Fruit fly (Drosophila melanogaster): ENCODE data around the gene CG45079.
A peak's percentile ranks its signal among the peaks of the same experiment; 100 is the strongest.

The CG45079 gene

dm6 chr3R:17142304-17142703 is 18.0 kb downstream of the CG45079 start, which contains the start of gene TwdlW:
TwdlW (minus strand) TSS chr3R:17142404.
- TF ChIP-seq CTCF (optimal IDR thresholded peaks at IDR 0.05) (no peak), CG8478 (optimal IDR thresholded peaks at IDR 0.05) (no peak)

- no peak for TF ChIP-seq CTCF (optimal IDR thresholded peaks at IDR 0.05)
- no peak for TF ChIP-seq CG8478 (optimal IDR thresholded peaks at IDR 0.05)
Observed at dm6 chr3R:17147647-17148244, 23.5 kb downstream of the CG45079 start.

dm6 chr3R:17149080-17149746 is 24.9 kb downstream of the CG45079 start, which contains the start of the genes m-cup and Det:
m-cup (minus strand) TSS chr3R:17149412.
Det (plus strand) TSS chr3R:17149667.
- TF ChIP-seq CTCF (optimal IDR thresholded peaks at IDR 0.05) (no peak), CG8478 (optimal IDR thresholded peaks at IDR 0.05) (no peak)

dm6 chr3R:17150287-17150686 is 26.0 kb downstream of the CG45079 start, which contains the start of gene Smug:
Smug (plus strand) TSS chr3R:17150587.
- TF ChIP-seq CTCF (optimal IDR thresholded peaks at IDR 0.05) (no peak), CG8478 (optimal IDR thresholded peaks at IDR 0.05) (no peak)

- no peak for TF ChIP-seq CG8478 (optimal IDR thresholded peaks at IDR 0.05)
- peak in 1 of 2 experiments; percentile 24 for TF ChIP-seq CTCF (optimal IDR thresholded peaks at IDR 0.05)
Observed at dm6 chr3R:17151376-17152026, 27.2 kb downstream of the CG45079 start, which contains the start of gene CG5292. CG5292 (plus strand) TSS chr3R:17151861.

Data from S2 (cell line).